Fruit fly (Drosophila melanogaster) whole organism, embryonic: Measurements from ENCODE around the gene CG8563.
A peak's percentile ranks its signal among the peaks of the same experiment; 100 is the strongest.

Source experiments
- BtbVII ChIP-seq: fragments of 200-800 bp; sonication (Bioruptor generic); optimal IDR thresholded peaks from 3 replicates; lab custom pipeline; 2017; ENCODE audit warnings: missing biosample characterization, mild to moderate bottlenecking, missing genetic modification characterization
- CG1024 ChIP-seq: fragments of 200-800 bp; sonication (Bioruptor generic); IDR thresholded peaks from 2 replicates; pipeline ENCODE4 v1.3.6; 2022; ENCODE audit warnings: missing biosample characterization, missing genetic modification characterization
- CG10431 ChIP-seq: fragments of 200-800 bp; sonication (Bioruptor generic); optimal IDR thresholded peaks from 3 replicates; lab custom pipeline; 2018; ENCODE audit warnings: missing biosample characterization, mild to moderate bottlenecking, missing genetic modification characterization
- CG10979 ChIP-seq: fragments of 200-800 bp; sonication (Bioruptor generic); optimal IDR thresholded peaks from 2 replicates; lab custom pipeline; 2018; ENCODE audit warnings: missing biosample characterization, mild to moderate bottlenecking, missing genetic modification characterization, moderate library complexity
- CG11560 ChIP-seq: fragments of 200-800 bp; sonication (Bioruptor generic); IDR thresholded peaks from 3 replicates; pipeline ENCODE4 v1.3.6; 2022; ENCODE audit warnings: missing biosample characterization, missing genetic modification characterization
- CG12236 ChIP-seq: fragments of 200-800 bp; sonication (Bioruptor generic); optimal IDR thresholded peaks from 2 replicates; lab custom pipeline; 2016; ENCODE audit warnings: missing biosample characterization, missing genetic modification characterization
- CG12299 ChIP-seq: fragments of 200-800 bp; sonication (Bioruptor generic); optimal IDR thresholded peaks from 2 replicates; lab custom pipeline; 2018; ENCODE audit warnings: missing biosample characterization, mild to moderate bottlenecking, missing genetic modification characterization
- CG15479 ChIP-seq: fragments of 200-800 bp; sonication (Bioruptor generic); optimal IDR thresholded peaks from 3 replicates; lab custom pipeline; 2019; ENCODE audit warnings: missing biosample characterization, mild to moderate bottlenecking, missing genetic modification characterization, moderate library complexity
- CG15696 ChIP-seq: fragments of 200-800 bp; sonication (Bioruptor generic); optimal IDR thresholded peaks from 2 replicates; lab custom pipeline; 2019; ENCODE audit warnings: missing biosample characterization, mild to moderate bottlenecking, missing genetic modification characterization, moderate library complexity
- CG17912 ChIP-seq: fragments of 200-800 bp; sonication (Bioruptor generic); optimal IDR thresholded peaks from 2 replicates; lab custom pipeline; 2018; ENCODE audit warnings: missing biosample characterization, mild to moderate bottlenecking, missing genetic modification characterization
- CG2712 ChIP-seq: fragments of 200-800 bp; optimal IDR thresholded peaks from 3 replicates; lab custom pipeline; 2019; ENCODE audit warnings: missing biosample characterization, mild to moderate bottlenecking, missing genetic modification characterization, moderate library complexity
- CG30403 ChIP-seq: fragments of 200-800 bp; sonication (Bioruptor generic); optimal IDR thresholded peaks from 3 replicates; lab custom pipeline; 2016; ENCODE audit warnings: missing biosample characterization, missing genetic modification characterization
- CG31388 ChIP-seq: fragments of 200-800 bp; sonication (Bioruptor generic); optimal IDR thresholded peaks from 2 replicates; lab custom pipeline; 2016; ENCODE audit warnings: missing biosample characterization, missing genetic modification characterization
- CG34376 ChIP-seq: fragments of 200-800 bp; sonication (Bioruptor generic); optimal IDR thresholded peaks from 2 replicates; lab custom pipeline; 2018; ENCODE audit warnings: missing biosample characterization, mild to moderate bottlenecking, missing genetic modification characterization
- CG4282 ChIP-seq: fragments of 200-800 bp; sonication (Bioruptor generic); optimal IDR thresholded peaks from 2 replicates; lab custom pipeline; 2016; ENCODE audit warnings: missing biosample characterization, missing genetic modification characterization
- CG4328 ChIP-seq: fragments of 200-800 bp; sonication (Bioruptor generic); optimal IDR thresholded peaks from 3 replicates; lab custom pipeline; 2017; ENCODE audit warnings: missing biosample characterization, missing genetic modification reagents, missing genetic modification characterization
- CG5180 ChIP-seq: fragments of 200-800 bp; sonication (Bioruptor generic); optimal IDR thresholded peaks from 3 replicates; lab custom pipeline; 2017; ENCODE audit warnings: missing biosample characterization, missing genetic modification characterization, mild to moderate bottlenecking, moderate library complexity, missing genetic modification reagents
- CG6175 ChIP-seq: fragments of 200-800 bp; sonication (Bioruptor generic); IDR thresholded peaks from 3 replicates; pipeline ENCODE4 v1.3.6; 2022; ENCODE audit warnings: missing biosample characterization, missing genetic modification characterization
- CG6854 ChIP-seq: fragments of 200-800 bp; sonication (Bioruptor generic); optimal IDR thresholded peaks from 3 replicates; lab custom pipeline; 2017; ENCODE audit warnings: missing biosample characterization, mild to moderate bottlenecking, missing genetic modification characterization
- CG9215 ChIP-seq: fragments of 200-800 bp; sonication (Bioruptor generic); IDR thresholded peaks from 2 replicates; pipeline ENCODE4 v1.3.6; 2022; ENCODE audit warnings: missing biosample characterization, missing genetic modification characterization
- D19A ChIP-seq: fragments of 200-800 bp; optimal IDR thresholded peaks from 3 replicates; lab custom pipeline; 2019; ENCODE audit warnings: missing biosample characterization, mild to moderate bottlenecking, missing genetic modification characterization, moderate library complexity
- Dbx ChIP-seq: fragments of 200-800 bp; sonication (Bioruptor generic); IDR thresholded peaks from 3 replicates; pipeline ENCODE4 v1.3.6; 2022; ENCODE audit warnings: missing biosample characterization, missing genetic modification characterization
- Dip2 ChIP-seq: fragments of 200-800 bp; sonication (Bioruptor generic); IDR thresholded peaks from 2 replicates; pipeline ENCODE4 v1.3.6; 2022; ENCODE audit warnings: missing biosample characterization, missing genetic modification characterization
- Doc3 ChIP-seq: fragments of 200-800 bp; sonication (Bioruptor generic); IDR thresholded peaks from 3 replicates; pipeline ENCODE4 v1.3.6; 2022; ENCODE audit warnings: missing biosample characterization, missing genetic modification characterization; ENCODE audit not compliant: partially characterized antibody
- HLH54F ChIP-seq: fragments of 200-800 bp; sonication (Bioruptor generic); optimal IDR thresholded peaks from 3 replicates; lab custom pipeline; 2016; ENCODE audit warnings: missing biosample characterization, missing genetic modification characterization
- Hr39 ChIP-seq: fragments of >200 bp; optimal IDR thresholded peaks from 2 replicates; lab custom pipeline; 2017
- NK7.1 ChIP-seq: fragments of 200-800 bp; sonication (Bioruptor generic); optimal IDR thresholded peaks from 3 replicates; lab custom pipeline; 2016; ENCODE audit warnings: missing biosample characterization, missing genetic modification characterization
- NfI ChIP-seq: fragments of 200-800 bp; sonication (Bioruptor generic); optimal IDR thresholded peaks from 3 replicates; lab custom pipeline; 2018; ENCODE audit warnings: missing biosample characterization, mild to moderate bottlenecking, missing genetic modification characterization, moderate library complexity
- Stat92E ChIP-seq, 3 experiments: fragments of >200 bp in 2 of 3; fragments of 200-800 bp in 1 of 3; sonication (Bioruptor generic) in 1 of 3; optimal IDR thresholded peaks; 2 replicates each; lab custom pipeline; 2017 to 2019; ENCODE audit warnings: missing biosample characterization in 3 of 3, missing genetic modification characterization in 3 of 3, mild to moderate bottlenecking in 1 of 3, moderate library complexity in 1 of 3
- TFAM ChIP-seq: fragments of 200-800 bp; sonication (Bioruptor generic); optimal IDR thresholded peaks from 2 replicates; lab custom pipeline; 2017; ENCODE audit warnings: missing biosample characterization, missing genetic modification characterization, inconsistent platforms
- aop ChIP-seq: fragments of 200-800 bp; sonication (Bioruptor generic); IDR thresholded peaks from 2 replicates; pipeline ENCODE4 v1.3.6; 2022; ENCODE audit warnings: missing biosample characterization, missing genetic modification characterization
- ato ChIP-seq: fragments of 200-800 bp; sonication (Bioruptor generic); IDR thresholded peaks from 2 replicates; pipeline ENCODE4 v1.3.6; 2022; ENCODE audit warnings: missing biosample characterization, missing genetic modification characterization; ENCODE audit not compliant: partially characterized antibody
- btn ChIP-seq: fragments of 200-800 bp; sonication (Bioruptor generic); optimal IDR thresholded peaks from 2 replicates; lab custom pipeline; 2016; ENCODE audit warnings: missing biosample characterization, missing genetic modification characterization
- chif ChIP-seq, 2 experiments: fragments of 200-800 bp; sonication (Bioruptor generic); optimal IDR thresholded peaks; 3 replicates each; lab custom pipeline; 2016; ENCODE audit warnings: missing biosample characterization in 2 of 2, missing genetic modification characterization in 2 of 2
- crol ChIP-seq: fragments of 200-800 bp; sonication (Bioruptor generic); IDR thresholded peaks from 2 replicates; pipeline ENCODE4 v1.3.6; 2022; ENCODE audit warnings: missing biosample characterization, missing genetic modification characterization
- dpn ChIP-seq, 2 experiments: fragments of 200-800 bp; sonication (Bioruptor generic); optimal IDR thresholded peaks; 3 replicates each; lab custom pipeline; 2016; ENCODE audit warnings: missing biosample characterization in 2 of 2, missing genetic modification characterization in 2 of 2
- exex ChIP-seq: fragments of 200-800 bp; sonication (Bioruptor generic); optimal IDR thresholded peaks from 4 replicates; lab custom pipeline; 2018; ENCODE audit warnings: missing biosample characterization, mild to moderate bottlenecking, missing genetic modification characterization, moderate library complexity
- ftz-f1 ChIP-seq: fragments of 200-800 bp; sonication (Bioruptor generic); optimal IDR thresholded peaks from 2 replicates; lab custom pipeline; 2016; ENCODE audit warnings: missing biosample characterization, missing genetic modification characterization
- ken ChIP-seq: fragments of 200-800 bp; sonication (Bioruptor generic); IDR thresholded peaks from 3 replicates; pipeline ENCODE4 v1.3.6; 2022; ENCODE audit warnings: missing biosample characterization, missing genetic modification characterization
- lov ChIP-seq, 2 experiments: fragments of 200-800 bp in 1 of 2; fragments of >200 bp in 1 of 2; sonication (Bioruptor generic) in 1 of 2; IDR thresholded peaks in 1 of 2; optimal IDR thresholded peaks in 1 of 2; 2 replicates in 1 of 2; 3 replicates in 1 of 2; pipeline versions ENCODE4 v1.3.6 to Lab custom; 2017 to 2022; ENCODE audit warnings: missing biosample characterization in 1 of 2, missing genetic modification characterization in 1 of 2
- mirr ChIP-seq: fragments of 200-800 bp; sonication (Bioruptor generic); optimal IDR thresholded peaks from 3 replicates; lab custom pipeline; 2018; ENCODE audit warnings: missing biosample characterization, mild to moderate bottlenecking, missing genetic modification characterization
- otp ChIP-seq: fragments of 200-800 bp; sonication (Bioruptor generic); IDR thresholded peaks from 3 replicates; pipeline ENCODE4, ENCODE4 v1.3.6; 2022; ENCODE audit warnings: missing biosample characterization, missing genetic modification characterization
- pum ChIP-seq: fragments of 200-800 bp; sonication (Bioruptor generic); optimal IDR thresholded peaks from 2 replicates; lab custom pipeline; 2016; ENCODE audit warnings: missing biosample characterization, missing genetic modification characterization
- sug ChIP-seq: fragments of 200-800 bp; optimal IDR thresholded peaks from 2 replicates; lab custom pipeline; 2019; ENCODE audit warnings: missing biosample characterization, mild to moderate bottlenecking, missing genetic modification characterization, moderate library complexity
- tgo ChIP-seq: fragments of 200-800 bp; sonication (Bioruptor generic); IDR thresholded peaks from 3 replicates; pipeline ENCODE4 v1.3.6; 2022; ENCODE audit warnings: missing biosample characterization, missing genetic modification characterization
- unc-4 ChIP-seq: fragments of 200-800 bp; sonication (Bioruptor generic); IDR thresholded peaks from 2 replicates; pipeline ENCODE4 v1.3.6; 2022; ENCODE audit warnings: missing biosample characterization, missing genetic modification characterization; ENCODE audit not compliant: partially characterized antibody

CG8563 gene

DNA sequence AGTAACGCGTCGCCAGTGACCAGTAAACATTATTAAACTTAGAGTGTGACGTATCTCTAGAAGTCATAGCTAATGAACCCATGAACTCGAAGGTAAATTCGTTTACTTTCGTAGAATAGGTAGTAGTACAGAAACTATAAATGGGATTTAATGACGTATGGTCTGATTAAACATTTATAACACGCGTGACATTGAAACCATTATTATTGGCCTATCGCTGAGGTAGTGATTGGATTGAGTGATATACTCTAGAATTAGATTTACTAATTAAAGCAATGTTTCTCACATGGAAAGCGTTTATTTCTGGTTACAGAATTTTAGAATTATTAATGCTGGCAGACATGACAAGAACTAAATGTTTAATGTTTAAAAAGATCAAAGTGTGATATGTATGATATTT lies 13.7 kb upstream of the CG8563 start:
- TF ChIP-seq sug = peak; percentile 29
- no peak for TF ChIP-seq chif (GFP tag; optimal IDR thresholded peaks at IDR 0.05; lab: Kevin White, UChicago)
- no peak for TF ChIP-seq ato (GFP tag; lab: Robert Waterston, UW)
- TF ChIP-seq exex (tag; lab: Kevin White, UChicago) = peak; percentile 83
- TF ChIP-seq CG34376 (GFP tag; lab: Kevin White, UChicago) = peak; percentile 36
- no peak for TF ChIP-seq unc-4 (GFP tag; lab: Robert Waterston, UW)
- no peak for TF ChIP-seq CG6854 (GFP tag; lab: Kevin White, UChicago)
- TF ChIP-seq HLH54F (GFP tag; lab: Kevin White, UChicago) = no peak
- no peak for TF ChIP-seq CG1024
- TF ChIP-seq NK7.1 = no peak
- TF ChIP-seq ftz-f1 (GFP tag; lab: Kevin White, UChicago) = no peak
- peak; percentile 44 for TF ChIP-seq BtbVII (GFP tag; lab: Kevin White, UChicago)
- TF ChIP-seq mirr (GFP tag; lab: Kevin White, UChicago) = peak; percentile 71

DNA sequence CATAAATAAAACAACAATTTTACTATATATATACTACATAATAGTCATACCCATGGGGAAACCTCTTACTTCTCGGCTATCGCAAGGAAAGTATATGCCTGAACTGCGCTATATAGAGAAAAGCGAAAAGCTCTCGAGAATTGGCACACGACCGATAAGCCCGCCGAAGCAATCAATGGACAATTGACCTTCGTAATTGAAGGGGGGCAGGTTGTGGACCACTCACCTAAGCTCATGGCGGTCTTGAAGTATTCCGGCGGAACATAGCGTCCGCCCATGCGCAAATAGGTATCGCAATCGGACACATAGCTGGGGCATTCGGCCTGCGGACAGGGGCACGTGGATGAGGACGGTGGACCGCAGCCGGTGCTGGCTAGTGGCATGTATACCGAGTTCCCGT lies 10.1 kb upstream of the CG8563 start:
- TF ChIP-seq CG34376 (GFP tag; lab: Kevin White, UChicago) = no peak
- peak; percentile 4 for TF ChIP-seq exex (tag; lab: Kevin White, UChicago)
- no peak for TF ChIP-seq CG5180 (GFP tag; lab: Kevin White, UChicago)
- TF ChIP-seq CG12299 (tag; lab: Kevin White, UChicago) = no peak
- TF ChIP-seq Stat92E (GFP tag; optimal IDR thresholded peaks at IDR 0.05; lab: Kevin White, UChicago) = no peak
- TF ChIP-seq sug = peak; percentile 30
- 0 out of 3 replicates have a peak, but pooled peaks have one; percentile 16 for TF ChIP-seq Dbx (GFP tag; lab: Robert Waterston, UW)
- no peak for TF ChIP-seq crol (GFP tag; lab: Robert Waterston, UW)
- no peak for TF ChIP-seq ken (GFP tag; lab: Robert Waterston, UW)
- TF ChIP-seq CG10431 (GFP tag; lab: Kevin White, UChicago) = no peak
- no peak for TF ChIP-seq CG9215 (GFP tag; lab: Robert Waterston, UW)
- TF ChIP-seq Dip2 (GFP tag; lab: Robert Waterston, UW) = no peak

DNA sequence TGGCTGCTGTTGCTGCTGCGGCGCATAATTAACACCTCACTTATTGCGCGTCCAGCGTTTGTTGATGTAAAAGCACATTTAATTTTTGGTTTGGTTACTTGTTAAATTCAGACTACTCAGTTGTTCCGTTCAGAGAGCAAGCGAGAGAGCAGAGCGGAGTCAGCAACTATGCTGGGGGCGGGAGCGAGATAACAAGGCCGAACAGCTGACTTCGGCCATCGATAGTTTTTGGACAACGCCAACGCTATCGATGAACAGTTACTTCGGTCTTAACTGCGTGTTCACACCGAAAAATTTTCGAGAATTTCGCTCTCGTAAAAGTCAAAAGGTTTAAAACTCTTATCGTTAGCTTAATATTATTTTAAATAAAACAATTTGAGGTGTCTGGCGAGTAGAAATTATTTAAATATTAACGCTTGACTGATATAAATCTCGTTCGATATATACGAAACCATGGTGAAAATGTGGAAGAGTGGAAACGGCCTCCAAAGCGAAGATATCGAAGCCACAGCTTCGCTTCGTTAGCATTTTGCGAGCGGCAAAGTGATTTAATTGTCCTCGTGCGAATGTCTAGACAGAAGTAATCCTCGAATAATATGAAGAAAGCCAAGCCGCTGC lies 9.1 kb upstream of the CG8563 start, which contains the start of the genes SMSr and smid:
SMSr (minus strand) TSS at position 116 of the 618 bp plus-strand sequence.
smid (plus strand) TSS at position 256 of the 618 bp plus-strand sequence.
- no peak for TF ChIP-seq CG4328
- no peak for TF ChIP-seq btn
- TF ChIP-seq CG12236 = no peak
- TF ChIP-seq CG15479 (GFP tag; lab: Kevin White, UChicago) = no peak
- no peak for TF ChIP-seq D19A (tag; lab: Kevin White, UChicago)
- TF ChIP-seq CG17912 = no peak
- no peak for TF ChIP-seq CG4282 (GFP tag; lab: Kevin White, UChicago)
- TF ChIP-seq CG10979 = peak; percentile 62
- TF ChIP-seq Doc3 (GFP tag; lab: Robert Waterston, UW) = peak; percentile 85
- peak; percentile 30 for TF ChIP-seq pum (GFP tag; lab: Kevin White, UChicago)
- peak; percentile 63 to 65 for TF ChIP-seq dpn (GFP tag; optimal IDR thresholded peaks at IDR 0.05; lab: Kevin White, UChicago)
- no peak for TF ChIP-seq TFAM (GFP tag; lab: Kevin White, UChicago)
- TF ChIP-seq CG11560 (tag; lab: Robert Waterston, UW) = no peak; the same call in 2 of the 3 replicates
- no peak for TF ChIP-seq lov (optimal IDR thresholded peaks at IDR 0.05; lab: Kevin White, UChicago)
- TF ChIP-seq lov (GFP tag; IDR thresholded peaks at IDR 0.05; lab: Robert Waterston, UW) = no peak
- TF ChIP-seq CG15696 (tag; lab: Kevin White, UChicago) = peak; percentile 54
- TF ChIP-seq NfI (GFP tag; lab: Kevin White, UChicago) = peak; percentile 58
- 0 out of 3 replicates have a peak, but pooled peaks have one; percentile 55 for TF ChIP-seq ken (GFP tag; lab: Robert Waterston, UW)
- no peak for TF ChIP-seq NK7.1
- no peak for TF ChIP-seq otp (GFP tag; lab: Robert Waterston, UW)
- TF ChIP-seq CG2712 (tag; lab: Kevin White, UChicago) = peak; percentile 76
- no peak for TF ChIP-seq CG31388
- TF ChIP-seq aop = no peak
- TF ChIP-seq tgo (GFP tag; lab: Robert Waterston, UW) = peak; percentile 42; the same call in 2 of the 3 replicates
- TF ChIP-seq CG6175 (GFP tag; lab: Robert Waterston, UW) = no peak
- TF ChIP-seq ftz-f1 (GFP tag; lab: Kevin White, UChicago) = peak; percentile 85
- TF ChIP-seq Hr39 (lab: Kevin White, UChicago) = no peak
- TF ChIP-seq CG30403 (GFP tag; lab: Kevin White, UChicago) = peak; percentile 79
